Fruit fly (Drosophila melanogaster): Measurements from ENCODE around the gene CG11109.

Gene CG11109

dm6 chr3L:22878723-22879343, 6.8 kb downstream of the CG11109 start, which contains the start of the genes Chro and Ssl1 (continued):
- TF ChIP-seq Dfd (GFP tag; optimal IDR thresholded peaks at IDR 0.05): peak in 1 of 2 experiments; percentile 90
- peak; percentile 8; the same call in 1 of the 3 replicates for TF ChIP-seq HLH4C (GFP tag; IDR thresholded peaks at IDR 0.05; ENCODE audit: partially characterized antibody)
- peak; percentile 100 for TF ChIP-seq ci (GFP tag; IDR thresholded peaks at IDR 0.05)
- peak; percentile 100 for TF ChIP-seq cato (GFP tag; optimal IDR thresholded peaks at IDR 0.05; ENCODE audit: borderline replicate concordance)
- TF ChIP-seq kay (GFP tag; optimal IDR thresholded peaks at IDR 0.05): peak; percentile 100
- peak; percentile 97 for TF ChIP-seq ftz-f1 (GFP tag; optimal IDR thresholded peaks at IDR 0.05)
- TF ChIP-seq Sin3A (optimal IDR thresholded peaks at IDR 0.05): peak; percentile 73
- peak; percentile 99 for TF ChIP-seq Elba2 (GFP tag; optimal IDR thresholded peaks at IDR 0.05)
- peak; percentile 87 for TF ChIP-seq CG7928 (GFP tag; optimal IDR thresholded peaks at IDR 0.05)
- TF ChIP-seq CG12299 (tag; optimal IDR thresholded peaks at IDR 0.05): peak; percentile 99
- TF ChIP-seq zf30C (GFP tag; optimal IDR thresholded peaks at IDR 0.05): peak; percentile 58
- peak; percentile 100 for TF ChIP-seq sens (GFP tag)
- peak; percentile 100 for TF ChIP-seq CG3847 (GFP tag; IDR thresholded peaks at IDR 0.05)
- peak; percentile 100 for TF ChIP-seq Asciz (GFP tag; optimal IDR thresholded peaks at IDR 0.05)
- TF ChIP-seq amos (GFP tag; IDR thresholded peaks at IDR 0.05; ENCODE audit: partially characterized antibody): 0 out of 2 replicates have a peak, but pooled peaks have one; percentile 18
- TF ChIP-seq Side (GFP tag; optimal IDR thresholded peaks at IDR 0.05): peak; percentile 100
- TF ChIP-seq wek (GFP tag; optimal IDR thresholded peaks at IDR 0.05): peak; percentile 97
- peak; percentile 100 for TF ChIP-seq CG34376 (GFP tag; optimal IDR thresholded peaks at IDR 0.05)
- peak; percentile 100 for TF ChIP-seq dan (GFP tag; IDR thresholded peaks at IDR 0.05)
- TF ChIP-seq CG9609 (GFP tag; optimal IDR thresholded peaks at IDR 0.05): peak; percentile 100
- TF ChIP-seq CG10147 (GFP tag; optimal IDR thresholded peaks at IDR 0.05): peak; percentile 99
- peak; percentile 100 for TF ChIP-seq Abd-B (GFP tag; optimal IDR thresholded peaks at IDR 0.05)
- TF ChIP-seq CG4328 (GFP tag; optimal IDR thresholded peaks at IDR 0.05): peak; percentile 98
- peak; percentile 100 for TF ChIP-seq maf-S (GFP tag; optimal IDR thresholded peaks at IDR 0.05)
- TF ChIP-seq sima (GFP tag; optimal IDR thresholded peaks at IDR 0.05): peak; percentile 100
- peak; percentile 97 for TF ChIP-seq CG3163 (GFP tag; optimal IDR thresholded peaks at IDR 0.05)
- peak; percentile 100 for TF ChIP-seq NfI (GFP tag; optimal IDR thresholded peaks at IDR 0.05)
- peak; percentile 100 for TF ChIP-seq CG5245 (GFP tag; optimal IDR thresholded peaks at IDR 0.05)
- peak; percentile 100 for TF ChIP-seq ranshi (GFP tag; IDR thresholded peaks at IDR 0.05)
- no peak for TF ChIP-seq pan (optimal IDR thresholded peaks at IDR 0.05)
- TF ChIP-seq pan (GFP tag; optimal IDR thresholded peaks at IDR 0.05 in 1 of 2, IDR thresholded peaks at IDR 0.05 in 1 of 2): peak in 1 of 2 experiments; percentile 100
- TF ChIP-seq CG2129 (GFP tag; IDR thresholded peaks at IDR 0.05; ENCODE audit: partially characterized antibody): no peak
- TF ChIP-seq Bdp1 (GFP tag; optimal IDR thresholded peaks at IDR 0.05): peak; percentile 97
- peak; percentile 100 for TF ChIP-seq Rx (GFP tag; IDR thresholded peaks at IDR 0.05)
- TF ChIP-seq Hmx (GFP tag; optimal IDR thresholded peaks at IDR 0.05): peak; percentile 99
- peak; percentile 100 for TF ChIP-seq CG17829 (tag; optimal IDR thresholded peaks at IDR 0.05)
- TF ChIP-seq lola (GFP tag; optimal IDR thresholded peaks at IDR 0.05): peak in 1 of 3 experiments; percentile 100
- TF ChIP-seq luna (GFP tag; optimal IDR thresholded peaks at IDR 0.05): peak; percentile 99
- TF ChIP-seq ap (GFP tag; IDR thresholded peaks at IDR 0.05): peak; percentile 100
- TF ChIP-seq Fer2 (tag; optimal IDR thresholded peaks at IDR 0.05): peak; percentile 99
- TF ChIP-seq CG7839 (tag; optimal IDR thresholded peaks at IDR 0.05): peak; percentile 100
- TF ChIP-seq Awh (GFP tag; IDR thresholded peaks at IDR 0.05): peak; percentile 100
- peak; percentile 99 for TF ChIP-seq Ravus (GFP tag; IDR thresholded peaks at IDR 0.05)
- peak; percentile 100 for TF ChIP-seq vfl (GFP tag; optimal IDR thresholded peaks at IDR 0.05)
- TF ChIP-seq fu2 (GFP tag; optimal IDR thresholded peaks at IDR 0.05): peak; percentile 100
- TF ChIP-seq CG6689 (GFP tag; IDR thresholded peaks at IDR 0.05): peak; percentile 100
- peak; percentile 100 for TF ChIP-seq CG7372 (GFP tag; IDR thresholded peaks at IDR 0.05)
- TF ChIP-seq odd (GFP tag; optimal IDR thresholded peaks at IDR 0.05): peak; percentile 99
- peak; percentile 100 for TF ChIP-seq CG9932 (GFP tag; IDR thresholded peaks at IDR 0.05)
- TF ChIP-seq Hand (GFP tag; optimal IDR thresholded peaks at IDR 0.05): peak; percentile 99

Measured in whole organism, embryonic.